Fruit fly (Drosophila melanogaster): Measurements from ENCODE around the gene AstA.

- TF ChIP-seq CG8301 (tag; optimal IDR thresholded peaks at IDR 0.05) = no peak
- TF ChIP-seq rn (GFP tag; IDR thresholded peaks at IDR 0.05) = no peak
- TF ChIP-seq CG17806 (tag; optimal IDR thresholded peaks at IDR 0.05) = no peak
- no peak for TF ChIP-seq CG14655 (GFP tag; optimal IDR thresholded peaks at IDR 0.05)
- no peak for TF ChIP-seq fd96Ca (GFP tag; IDR thresholded peaks at IDR 0.05)
- no peak for TF ChIP-seq CG15710 (tag; optimal IDR thresholded peaks at IDR 0.05)
- TF ChIP-seq CG9948 (tag; optimal IDR thresholded peaks at IDR 0.05) = no peak
- TF ChIP-seq Snoo (tag; optimal IDR thresholded peaks at IDR 0.05) = no peak
- TF ChIP-seq Pif1B (GFP tag; optimal IDR thresholded peaks at IDR 0.05) = no peak
- no peak for TF ChIP-seq EcR (GFP tag; optimal IDR thresholded peaks at IDR 0.05)
- no peak for TF ChIP-seq CG8159 (tag; optimal IDR thresholded peaks at IDR 0.05)
- no peak for TF ChIP-seq CG32121 (GFP tag; IDR thresholded peaks at IDR 0.05)
- TF ChIP-seq CG10348 (GFP tag; IDR thresholded peaks at IDR 0.05) = no peak
Observed at dm6 chr3R:24812394-24812793, 47.5 kb upstream of the AstA start.
